Worm (Caenorhabditis elegans): ENCODE measurements around the gene C50B8.5.

ce11 chrV:13625517-13626097 lies 44.8 kb downstream of the C50B8.5 start, which contains the start of the genes nduv-2 and F53F4.12:
- no peak for TF ChIP-seq sox-4 (tag; optimal IDR thresholded peaks at IDR 0.05)
- TF ChIP-seq zip-5 (tag; optimal IDR thresholded peaks at IDR 0.05) = no peak
- no peak for TF ChIP-seq hlh-13 (GFP tag; optimal IDR thresholded peaks at IDR 0.05)
- TF ChIP-seq ceh-9 (tag; optimal IDR thresholded peaks at IDR 0.05) = no peak
- no peak for TF ChIP-seq pros-1 (tag; optimal IDR thresholded peaks at IDR 0.05)
- TF ChIP-seq odd-2 (tag; optimal IDR thresholded peaks at IDR 0.05) = no peak
- TF ChIP-seq che-1 (tag; optimal IDR thresholded peaks at IDR 0.05) = no peak
- TF ChIP-seq elt-2 (tag; optimal IDR thresholded peaks at IDR 0.05) = no peak
- TF ChIP-seq pha-2 (tag; optimal IDR thresholded peaks at IDR 0.05) = no peak
- TF ChIP-seq tbx-2 (tag; optimal IDR thresholded peaks at IDR 0.05) = peak; percentile 36
- TF ChIP-seq ama-1 (optimal IDR thresholded peaks at IDR 0.05) = no peak
- no peak for TF ChIP-seq ahr-1 (tag; optimal IDR thresholded peaks at IDR 0.05)
- TF ChIP-seq unc-86 (tag; optimal IDR thresholded peaks at IDR 0.05) = no peak
